Worm (Caenorhabditis elegans): ENCODE results near the gene sup-10.
A peak's percentile ranks its signal among the peaks of the same experiment; 100 is the strongest.

Gene sup-10

ce11 chrX:17545498-17545897 is 17.4 kb downstream of the sup-10 start (continued):
- TF ChIP-seq hmg-20 (GFP tag; IDR thresholded peaks at IDR 0.05) (peak; percentile 60; the same call in 1 of the 2 replicates), madf-8 (GFP tag; conservative IDR thresholded peaks at IDR 0.05) (no peak), Y56A3A.18 (GFP tag; IDR thresholded peaks at IDR 0.05) (peak; percentile 87), B0261.1 (tag; optimal IDR thresholded peaks at IDR 0.05) (no peak), dox-1 (GFP tag; IDR thresholded peaks at IDR 0.05) (peak; percentile 92), aptf-3 (GFP tag; IDR thresholded peaks at IDR 0.05) (no peak), lin-54 (GFP tag; optimal IDR thresholded peaks at IDR 0.05) (no peak), K11D2.4 (GFP tag; IDR thresholded peaks at IDR 0.05) (peak; percentile 87), C06A6.2 (GFP tag; conservative IDR thresholded peaks at IDR 0.05) (0 out of 2 replicates have a peak, but pooled peaks have one; percentile 29), Y79H2A.3 (GFP tag; conservative IDR thresholded peaks at IDR 0.05) (no peak), ztf-26 (tag; optimal IDR thresholded peaks at IDR 0.05) (peak; percentile 32), ceh-79 (tag; optimal IDR thresholded peaks at IDR 0.05) (no peak), tlf-1 (GFP tag; optimal IDR thresholded peaks at IDR 0.05) (peak; percentile 31), attf-5 (GFP tag; optimal IDR thresholded peaks at IDR 0.05) (no peak), nfya-2 (GFP tag; IDR thresholded peaks at IDR 0.05) (no peak), ccch-3 (GFP tag; optimal IDR thresholded peaks at IDR 0.05) (no peak), unc-130 (GFP tag; optimal IDR thresholded peaks at IDR 0.05) (no peak), pbrm-1 (GFP tag; IDR thresholded peaks at IDR 0.05) (0 out of 2 replicates have a peak, but pooled peaks have one; percentile 29), nhr-90 (tag; optimal IDR thresholded peaks at IDR 0.05) (no peak), Y53G8AR.9 (GFP tag; conservative IDR thresholded peaks at IDR 0.05) (0 out of 2 replicates have a peak, but pooled peaks have one; percentile 22), tbx-9 (tag; optimal IDR thresholded peaks at IDR 0.05; ENCODE audit: borderline replicate concordance) (no peak), athp-1 (tag; optimal IDR thresholded peaks at IDR 0.05) (no peak), nfya-1 (tag; optimal IDR thresholded peaks at IDR 0.05; ENCODE audit: borderline replicate concordance, insufficient read depth) (no peak), bed-1 (GFP tag; IDR thresholded peaks at IDR 0.05) (no peak), ceh-100 (GFP tag; IDR thresholded peaks at IDR 0.05) (no peak), egl-18 (GFP tag; IDR thresholded peaks at IDR 0.05) (no peak), tbp1 (GFP tag; optimal IDR thresholded peaks at IDR 0.05) (peak; percentile 36), die-1 (tag; optimal IDR thresholded peaks at IDR 0.05) (no peak), madf-6 (GFP tag; IDR thresholded peaks at IDR 0.05) (no peak), snpc-3.4 (tag; optimal IDR thresholded peaks at IDR 0.05) (no peak), nhr-80 (tag; optimal IDR thresholded peaks at IDR 0.05) (peak; percentile 39), mcd-1 (GFP tag; IDR thresholded peaks at IDR 0.05) (peak; percentile 51; the same call in 1 of the 2 replicates), ztf-18 (tag; optimal IDR thresholded peaks at IDR 0.05) (no peak), snpc-4 (GFP tag; optimal IDR thresholded peaks at IDR 0.05) (no peak), snpc-4 (tag; optimal IDR thresholded peaks at IDR 0.05) (peak in 2 of 4 experiments; percentile 15 to 18), attf-3 (GFP tag; conservative IDR thresholded peaks at IDR 0.05) (no peak), T26A5.8 (tag; optimal IDR thresholded peaks at IDR 0.05) (no peak), sptf-2 (GFP tag; optimal IDR thresholded peaks at IDR 0.05) (no peak), ceh-58 (GFP tag; IDR thresholded peaks at IDR 0.05) (no peak), B0035.1 (tag; optimal IDR thresholded peaks at IDR 0.05) (no peak), akir-1 (GFP tag; optimal IDR thresholded peaks at IDR 0.05) (peak; percentile 7), somi-1 (GFP tag; optimal IDR thresholded peaks at IDR 0.05) (no peak), C17E4.6 (GFP tag; IDR thresholded peaks at IDR 0.05) (no peak), egrh-3 (GFP tag; IDR thresholded peaks at IDR 0.05) (no peak), F39B2.1 (GFP tag; IDR thresholded peaks at IDR 0.05) (no peak), nfyb-1 (GFP tag; IDR thresholded peaks at IDR 0.05) (0 out of 2 replicates have a peak, but pooled peaks have one; percentile 27), ekl-4 (GFP tag; IDR thresholded peaks at IDR 0.05) (0 out of 2 replicates have a peak, but pooled peaks have one; percentile 32), F22D6.2 (tag; optimal IDR thresholded peaks at IDR 0.05) (no peak), D2030.7 (GFP tag; IDR thresholded peaks at IDR 0.05) (no peak), egl-44 (GFP tag; IDR thresholded peaks at IDR 0.05) (no peak)

Measured in whole organism, young adult.